Worm (Caenorhabditis elegans) whole organism, L4 larva: ENCODE data around the gene C30G12.4.

Experiments used
- D1046.2 ChIP-seq: fragments of 200-800 bp; sonication (Bioruptor generic); IDR thresholded peaks from 2 replicates; pipeline ENCODE4 v1.3.6; 2022; ENCODE audit warnings: missing genetic modification characterization, missing compliant biosample characterization
- F37D6.2 ChIP-seq: sonication (generic microtip); optimal IDR thresholded peaks from 2 replicates; lab custom pipeline; 2016; ENCODE audit warnings: mild to moderate bottlenecking, missing genetic modification characterization, missing compliant biosample characterization
- T20F7.1 ChIP-seq: fragments of 200-800 bp; sonication (Bioruptor generic); optimal IDR thresholded peaks from 2 replicates; lab custom pipeline; 2018; ENCODE audit warnings: mild to moderate bottlenecking, missing genetic modification characterization, missing compliant biosample characterization
- Y105C5A.15 ChIP-seq: fragments of 200-800 bp; sonication (Bioruptor generic); IDR thresholded peaks from 2 replicates; pipeline ENCODE4 v1.3.6; 2022; ENCODE audit warnings: missing genetic modification characterization, missing compliant biosample characterization
- aha-1 ChIP-seq: fragments of 150-350 bp; peaks from one replicate; lab custom pipeline; 2014; ENCODE audit warnings: missing biosample characterization, missing genetic modification characterization
- aly-2 ChIP-seq: sonication (generic microtip); optimal IDR thresholded peaks from 2 replicates; lab custom pipeline; 2018; ENCODE audit warnings: missing biosample characterization, missing genetic modification characterization
- ama-1 ChIP-seq: fragments of 150-350 bp; optimal IDR thresholded peaks from 2 replicates; lab custom pipeline; 2014; ENCODE audit warnings: inconsistent platforms, mixed read lengths
- arid-1 ChIP-seq: fragments of 200-800 bp; sonication (Bioruptor generic); conservative IDR thresholded peaks from 2 replicates; pipeline ENCODE4 v1.3.6; 2022; ENCODE audit warnings: missing genetic modification reagents, missing genetic modification characterization, missing compliant biosample characterization
- ceh-20 ChIP-seq: fragments of 200-800 bp; sonication (Bioruptor generic); IDR thresholded peaks from 2 replicates; pipeline ENCODE4 v1.3.6; 2022; ENCODE audit warnings: missing genetic modification reagents, missing genetic modification characterization, missing compliant biosample characterization
- ceh-62 ChIP-seq: sonication (generic microtip); optimal IDR thresholded peaks from 2 replicates; lab custom pipeline; 2017; ENCODE audit warnings: missing biosample characterization, missing genetic modification characterization
- cey-2 ChIP-seq: sonication (generic microtip); optimal IDR thresholded peaks from 3 replicates; lab custom pipeline; 2017; ENCODE audit warnings: missing genetic modification characterization, mild to moderate bottlenecking, missing compliant biosample characterization, antibody characterized with exemption, borderline replicate concordance; ENCODE audit not compliant: insufficient read depth
- ctbp-1 ChIP-seq: fragments of 200-800 bp; sonication (Bioruptor generic); IDR thresholded peaks from 2 replicates; pipeline ENCODE4 v1.3.6; 2022; ENCODE audit warnings: missing genetic modification reagents, missing genetic modification characterization, missing compliant biosample characterization
- daf-16 ChIP-seq, 3 experiments: sonication (generic microtip); optimal IDR thresholded peaks; 2 replicates each; lab custom pipeline; 2016 to 2017; ENCODE audit warnings: missing genetic modification characterization in 3 of 3, missing genetic modification reagents in 3 of 3, mild to moderate bottlenecking in 2 of 3, missing compliant biosample characterization in 2 of 3, missing biosample characterization in 1 of 3, moderate library complexity in 1 of 3
- daf-19 ChIP-seq: fragments of 200-800 bp; sonication (Bioruptor generic); conservative IDR thresholded peaks from 2 replicates; pipeline ENCODE4 v1.3.6; 2022; ENCODE audit warnings: missing genetic modification characterization, missing compliant biosample characterization
- daf-8 ChIP-seq: fragments of 200-800 bp; sonication (Bioruptor generic); IDR thresholded peaks from 2 replicates; pipeline ENCODE4 v1.3.6; 2022; ENCODE audit warnings: missing genetic modification characterization, missing compliant biosample characterization
- dmd-6 ChIP-seq: fragments of 200-800 bp; sonication (Bioruptor generic); IDR thresholded peaks from 2 replicates; pipeline ENCODE4 v1.3.6; 2022; ENCODE audit warnings: missing genetic modification reagents, missing genetic modification characterization, missing compliant biosample characterization
- dve-1 ChIP-seq: sonication (generic microtip); optimal IDR thresholded peaks from 2 replicates; lab custom pipeline; 2017; ENCODE audit warnings: antibody characterized with exemption, mild to moderate bottlenecking, missing genetic modification characterization, missing compliant biosample characterization; ENCODE audit not compliant: insufficient read depth
- egl-27 ChIP-seq: sonication (generic microtip); optimal IDR thresholded peaks from 3 replicates; lab custom pipeline; 2017; ENCODE audit warnings: missing biosample characterization, missing genetic modification reagents, missing genetic modification characterization
- egl-43 ChIP-seq: fragments of 200-800 bp; sonication (Bioruptor generic); IDR thresholded peaks from 2 replicates; pipeline ENCODE4 v1.3.6; 2022; ENCODE audit warnings: missing genetic modification reagents, missing genetic modification characterization, missing compliant biosample characterization
- fkh-10 ChIP-seq: fragments of 150-350 bp; optimal IDR thresholded peaks from 2 replicates; lab custom pipeline; 2014; ENCODE audit warnings: missing biosample characterization, missing genetic modification reagents, missing genetic modification characterization
- fos-1 ChIP-seq: fragments of 150-350 bp; optimal IDR thresholded peaks from 2 replicates; lab custom pipeline; 2014; ENCODE audit warnings: missing biosample characterization, missing genetic modification characterization
- gei-8 ChIP-seq: fragments of 200-800 bp; sonication (Bioruptor generic); optimal IDR thresholded peaks from 2 replicates; lab custom pipeline; 2018; ENCODE audit warnings: mild to moderate bottlenecking, missing genetic modification characterization, missing compliant biosample characterization
- hlh-11 ChIP-seq: fragments of 200-800 bp; sonication (Bioruptor generic); optimal IDR thresholded peaks from 2 replicates; lab custom pipeline; 2018; ENCODE audit warnings: mild to moderate bottlenecking, missing genetic modification characterization, missing compliant biosample characterization
- hlh-30 ChIP-seq: sonication (generic microtip); optimal IDR thresholded peaks from 2 replicates; lab custom pipeline; 2017; ENCODE audit warnings: antibody characterized with exemption, mild to moderate bottlenecking, missing genetic modification characterization, missing compliant biosample characterization; ENCODE audit not compliant: insufficient read depth
- hmg-1.1 ChIP-seq: fragments of 200-800 bp; sonication (Bioruptor generic); IDR thresholded peaks from 2 replicates; pipeline ENCODE4 v1.3.6; 2022; ENCODE audit warnings: missing genetic modification reagents, missing genetic modification characterization, missing compliant biosample characterization
- lin-1 ChIP-seq: fragments of 200-800 bp; sonication (Bioruptor generic); IDR thresholded peaks from 2 replicates; pipeline ENCODE4 v1.3.6; 2022; ENCODE audit warnings: missing genetic modification reagents, missing genetic modification characterization, missing compliant biosample characterization
- lin-29 ChIP-seq: fragments of 200-800 bp; sonication (Bioruptor generic); IDR thresholded peaks from 2 replicates; pipeline ENCODE4 v1.3.6; 2022; ENCODE audit warnings: missing genetic modification reagents, missing genetic modification characterization, missing compliant biosample characterization
- lin-38 ChIP-seq: fragments of 200-800 bp; sonication (Bioruptor generic); IDR thresholded peaks from 2 replicates; pipeline ENCODE4 v1.3.6; 2022; ENCODE audit warnings: missing genetic modification reagents, missing genetic modification characterization, missing compliant biosample characterization
- mdl-1 ChIP-seq, 2 experiments: fragments of 150-350 bp in 1 of 2; sonication (generic microtip) in 1 of 2; optimal IDR thresholded peaks; 2 replicates each; lab custom pipeline; 2014 to 2017; ENCODE audit warnings: missing biosample characterization in 2 of 2, missing genetic modification characterization in 2 of 2
- mes-2 ChIP-seq: sonication (generic microtip); optimal IDR thresholded peaks from 2 replicates; lab custom pipeline; 2016; ENCODE audit warnings: missing genotype, mild to moderate bottlenecking, missing genetic modification characterization, missing compliant biosample characterization; ENCODE audit not compliant: poor library complexity, severe bottlenecking
- mxl-3 ChIP-seq: fragments of 200-800 bp; sonication (Bioruptor generic); optimal IDR thresholded peaks from 2 replicates; lab custom pipeline; 2018; ENCODE audit warnings: mild to moderate bottlenecking, missing genetic modification characterization, missing compliant biosample characterization
- nhr-102 ChIP-seq: sonication (generic microtip); optimal IDR thresholded peaks from 2 replicates; lab custom pipeline; 2016; ENCODE audit warnings: mild to moderate bottlenecking, missing genetic modification characterization, moderate library complexity, missing compliant biosample characterization
- nhr-111 ChIP-seq: fragments of 200-800 bp; sonication (Bioruptor generic); optimal IDR thresholded peaks from 2 replicates; lab custom pipeline; 2018; ENCODE audit warnings: mild to moderate bottlenecking, missing genetic modification characterization, missing compliant biosample characterization
- nhr-25 ChIP-seq: sonication (generic microtip); optimal IDR thresholded peaks from 2 replicates; lab custom pipeline; 2017; ENCODE audit warnings: missing genetic modification characterization, mild to moderate bottlenecking, missing compliant biosample characterization, antibody characterized with exemption, moderate library complexity, borderline replicate concordance; ENCODE audit not compliant: insufficient read depth
- nhr-28 ChIP-seq: fragments of 150-350 bp; optimal IDR thresholded peaks from 2 replicates; lab custom pipeline; 2014; ENCODE audit warnings: missing biosample characterization, missing genetic modification characterization
- nhr-48 ChIP-seq: sonication (generic microtip); optimal IDR thresholded peaks from 2 replicates; lab custom pipeline; 2016; ENCODE audit warnings: mild to moderate bottlenecking, missing genetic modification characterization, missing compliant biosample characterization
- php-3 ChIP-seq: fragments of 200-800 bp; sonication (Bioruptor generic); IDR thresholded peaks from 2 replicates; pipeline ENCODE4 v1.3.6; 2022; ENCODE audit warnings: missing genetic modification reagents, missing genetic modification characterization, missing compliant biosample characterization
- snpc-1.2 ChIP-seq: fragments of 200-800 bp; sonication (Bioruptor generic); IDR thresholded peaks from 2 replicates; pipeline ENCODE4 v1.3.6; 2022; ENCODE audit warnings: missing genetic modification reagents, missing genetic modification characterization, missing compliant biosample characterization
- snpc-4 ChIP-seq: fragments of 150-350 bp; optimal IDR thresholded peaks from 2 replicates; lab custom pipeline; 2014; ENCODE audit warnings: missing biosample characterization, missing genetic modification characterization
- tag-97 ChIP-seq: fragments of 200-800 bp; sonication (Bioruptor generic); IDR thresholded peaks from 2 replicates; pipeline ENCODE4 v1.3.6; 2022; ENCODE audit warnings: missing genetic modification characterization, missing compliant biosample characterization
- tra-1 ChIP-seq: fragments of 200-800 bp; sonication (Bioruptor generic); IDR thresholded peaks from 2 replicates; pipeline ENCODE4 v1.3.6; 2022; ENCODE audit warnings: missing genetic modification reagents, missing genetic modification characterization, missing compliant biosample characterization
- unc-130 ChIP-seq: sonication (generic microtip); optimal IDR thresholded peaks from 2 replicates; lab custom pipeline; 2016; ENCODE audit warnings: missing genetic modification reagents, missing genetic modification characterization, missing compliant biosample characterization
- unc-62 ChIP-seq, 3 experiments: fragments of 150-350 bp in 1 of 3; sonication (generic microtip); optimal IDR thresholded peaks in 2 of 3; peaks in 1 of 3; 1 replicate in 1 of 3; 2 replicates in 2 of 3; lab custom pipeline; 2014 to 2017; ENCODE audit warnings: missing biosample characterization in 3 of 3, missing genetic modification characterization in 3 of 3, missing genetic modification reagents in 3 of 3, missing genotype in 1 of 3
- zip-11 ChIP-seq: fragments of 200-800 bp; sonication (Bioruptor generic); IDR thresholded peaks from 2 replicates; pipeline ENCODE4 v1.3.6; 2022; ENCODE audit warnings: missing genetic modification characterization, missing compliant biosample characterization

C30G12.4 gene

DNA sequence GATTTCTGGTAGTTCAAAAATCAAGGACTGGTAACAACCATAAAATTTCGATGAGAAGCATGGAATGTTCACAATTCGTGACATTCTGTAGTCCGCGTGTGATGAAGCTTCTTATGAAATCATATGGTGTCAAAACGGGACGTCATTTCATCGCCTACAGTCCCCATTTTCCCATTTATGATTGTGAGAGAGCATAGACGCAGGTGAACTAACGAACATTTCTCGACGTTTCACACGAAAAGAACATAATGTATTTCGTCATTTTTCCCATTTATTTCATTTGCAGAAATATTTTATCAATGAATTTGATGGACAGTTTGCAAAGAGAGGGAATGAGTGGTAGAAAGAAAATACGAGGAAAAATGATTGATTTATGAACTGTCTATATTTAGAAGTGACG is 25.2 kb downstream of the C30G12.4 start (continued):
- no peak for TF ChIP-seq Y105C5A.15 (GFP tag; lab: Robert Waterston, UW)
- peak; percentile 71; the same call in 1 of the 2 replicates for TF ChIP-seq tra-1 (GFP tag; lab: Robert Waterston, UW)
- no peak for TF ChIP-seq mes-2 (tag; lab: Kevin White, UChicago)
- no peak for TF ChIP-seq lin-38 (GFP tag; lab: Robert Waterston, UW)
- TF ChIP-seq F37D6.2 (tag; lab: Kevin White, UChicago) = no peak
- TF ChIP-seq hmg-1.1 (GFP tag; lab: Robert Waterston, UW) = no peak
- TF ChIP-seq ama-1 = no peak
- TF ChIP-seq unc-130 (GFP tag; lab: Kevin White, UChicago) = no peak

DNA sequence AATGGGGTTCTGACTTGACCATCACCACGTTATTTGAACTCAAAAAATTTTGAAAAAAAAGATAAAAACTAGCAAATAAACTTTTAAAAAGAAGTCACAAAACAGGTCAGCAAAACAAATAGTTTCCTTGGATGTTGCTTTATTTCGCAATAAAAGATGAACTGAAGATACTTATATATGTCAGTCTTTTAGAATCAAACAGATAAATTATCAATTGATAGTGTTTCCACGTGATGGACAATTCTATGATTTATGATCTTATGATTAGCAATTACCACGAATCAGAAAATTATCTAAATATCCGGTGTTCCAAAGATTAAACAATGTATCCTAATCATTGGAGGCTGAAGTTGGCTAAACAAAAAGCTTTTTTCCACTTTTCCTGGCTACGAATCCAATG is 25.8 kb downstream of the C30G12.4 start:
- TF ChIP-seq tra-1 (GFP tag; lab: Robert Waterston, UW) (peak; percentile 67; the same call in 1 of the 2 replicates), hlh-11 (tag; lab: Kevin White, UChicago) (peak; percentile 68), nhr-102 (tag; lab: Kevin White, UChicago) (peak; percentile 77), dmd-6 (GFP tag; lab: Robert Waterston, UW) (peak; percentile 84), nhr-48 (tag; lab: Kevin White, UChicago) (peak; percentile 50), ceh-20 (GFP tag; lab: Robert Waterston, UW) (peak; percentile 94), nhr-25 (peak; percentile 45), fkh-10 (no peak), arid-1 (no peak), dve-1 (peak; percentile 74), aha-1 (tag; lab: Kevin White, UChicago) (peak; percentile 23), ctbp-1 (GFP tag; lab: Robert Waterston, UW) (no peak), daf-16 (GFP tag; optimal IDR thresholded peaks at IDR 0.05; lab: Kevin White, UChicago) (no peak), daf-16 (tag; optimal IDR thresholded peaks at IDR 0.05; lab: Kevin White, UChicago) (peak; percentile 70), mxl-3 (GFP tag; lab: Kevin White, UChicago) (peak; percentile 42), egl-27 (tag; lab: Kevin White, UChicago) (no peak), hlh-30 (tag; lab: Kevin White, UChicago) (peak; percentile 83), mdl-1 (tag; optimal IDR thresholded peaks at IDR 0.05; lab: Kevin White, UChicago) (peak in 1 of 2 experiments; percentile 88), hmg-1.1 (GFP tag; lab: Robert Waterston, UW) (no peak), unc-62 (GFP tag; optimal IDR thresholded peaks at IDR 0.05 in 1 of 2; lab: Kevin White, UChicago) (peak in 1 of 2 experiments; percentile 98), unc-62 (tag; optimal IDR thresholded peaks at IDR 0.05; lab: Kevin White, UChicago) (no peak), nhr-28 (tag; lab: Kevin White, UChicago) (peak; percentile 78), egl-43 (GFP tag; lab: Robert Waterston, UW) (no peak), lin-38 (GFP tag; lab: Robert Waterston, UW) (no peak), php-3 (GFP tag; lab: Robert Waterston, UW) (peak; percentile 97)

DNA sequence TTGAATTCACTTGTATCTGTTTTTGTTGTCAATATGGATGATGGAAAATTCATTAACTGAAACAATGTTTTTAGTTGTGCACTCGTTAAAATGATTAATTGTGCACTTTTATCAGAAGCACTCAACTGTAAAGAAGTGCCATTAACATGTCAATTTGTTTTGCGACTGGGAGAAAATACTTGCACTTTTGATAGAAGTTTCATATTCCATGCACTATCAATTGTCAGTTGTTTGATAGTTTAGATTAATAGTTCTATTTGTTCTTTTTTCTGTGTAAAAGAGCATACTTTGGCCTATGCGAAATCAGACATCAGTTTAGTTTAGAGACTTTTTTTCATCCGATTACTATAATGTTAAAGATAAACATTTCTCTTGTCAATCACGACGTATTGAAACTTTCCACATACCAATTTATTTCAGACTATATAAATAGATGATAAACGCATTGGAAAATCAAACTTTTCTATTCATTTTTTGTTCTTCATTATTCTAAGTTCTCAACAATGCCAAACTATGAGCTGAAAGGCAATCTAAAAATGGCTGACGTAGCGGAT is 28.0 kb downstream of the C30G12.4 start, which contains the start of gene C30G12.2:
TSS of gene C30G12.2 (plus strand) at position 504 of the 554 bp plus-strand sequence.
- TF ChIP-seq daf-19 (GFP tag; lab: Robert Waterston, UW) (no peak), fos-1 (tag; lab: Kevin White, UChicago) (no peak), nhr-28 (tag; lab: Kevin White, UChicago) (peak; percentile 58), snpc-4 (tag; lab: Kevin White, UChicago) (no peak), aly-2 (tag; lab: Kevin White, UChicago) (no peak), D1046.2 (no peak), unc-62 (GFP tag; optimal IDR thresholded peaks at IDR 0.05 in 1 of 2; lab: Kevin White, UChicago) (peak in 1 of 2 experiments; percentile 75), unc-62 (tag; optimal IDR thresholded peaks at IDR 0.05; lab: Kevin White, UChicago) (no peak), tag-97 (GFP tag; lab: Robert Waterston, UW) (no peak), cey-2 (no peak), zip-11 (GFP tag; lab: Robert Waterston, UW) (no peak), tra-1 (GFP tag; lab: Robert Waterston, UW) (peak; percentile 89), daf-8 (GFP tag; lab: Robert Waterston, UW) (no peak), snpc-1.2 (GFP tag; lab: Robert Waterston, UW) (no peak), nhr-48 (tag; lab: Kevin White, UChicago) (peak; percentile 95), nhr-111 (GFP tag; lab: Kevin White, UChicago) (no peak), ceh-62 (tag; lab: Kevin White, UChicago) (no peak), F37D6.2 (tag; lab: Kevin White, UChicago) (no peak), T20F7.1 (GFP tag; lab: Kevin White, UChicago) (peak; percentile 55), gei-8 (GFP tag; lab: Kevin White, UChicago) (no peak), egl-27 (tag; lab: Kevin White, UChicago) (no peak), lin-1 (GFP tag; lab: Robert Waterston, UW) (peak; percentile 69), lin-29 (no peak)
